Fruit fly (Drosophila melanogaster) ovary, adult (tissue): ENCODE data around the gene qua.

Experiments
- CG17801 ChIP-seq: fragments of 200-800 bp; optimal IDR thresholded peaks from 2 replicates; lab custom pipeline; 2019; ENCODE audit warnings: missing biosample characterization, mild to moderate bottlenecking, missing genetic modification characterization, moderate library complexity; ENCODE audit not compliant: partially characterized antibody

qua gene

DNA sequence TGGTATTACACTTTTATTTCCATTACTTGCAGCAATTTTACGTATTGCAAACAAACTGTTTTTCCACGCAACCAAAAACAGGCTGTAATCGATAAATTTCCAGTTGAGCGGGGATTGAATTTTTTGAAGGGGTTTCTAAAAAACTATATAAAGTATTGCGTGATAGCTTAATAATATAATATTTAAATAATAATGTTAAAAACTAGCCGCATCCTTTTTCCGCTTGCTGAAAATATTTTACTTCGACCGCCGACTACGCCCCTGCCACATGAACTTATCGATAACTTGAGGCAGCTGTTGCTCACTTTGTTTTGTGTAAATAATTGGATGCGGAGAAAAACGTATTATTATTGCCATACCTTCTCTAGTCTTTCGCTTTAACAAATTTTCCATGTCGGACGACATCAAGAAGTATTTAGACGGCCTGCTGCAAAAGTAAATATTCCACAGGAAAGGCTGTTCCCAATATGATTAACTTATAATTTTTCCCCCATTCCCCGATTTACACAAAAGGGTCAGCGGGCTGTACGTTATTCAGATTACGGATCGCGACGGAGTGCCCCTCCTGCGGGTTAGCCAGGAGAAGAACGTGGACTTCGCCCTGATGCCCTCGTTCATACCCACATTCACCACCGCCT, 15.9 kb downstream of the qua start, which contains the start of the genes fws and Lamtor3:
TSS of gene fws (minus strand) at position 87 of the 638 bp plus-strand sequence.
TSS of gene Lamtor3 (plus strand) at position 289 of the 638 bp plus-strand sequence.
- peak; percentile 96 for TF ChIP-seq CG17801 (GFP tag; lab: Kevin White, UChicago)

DNA sequence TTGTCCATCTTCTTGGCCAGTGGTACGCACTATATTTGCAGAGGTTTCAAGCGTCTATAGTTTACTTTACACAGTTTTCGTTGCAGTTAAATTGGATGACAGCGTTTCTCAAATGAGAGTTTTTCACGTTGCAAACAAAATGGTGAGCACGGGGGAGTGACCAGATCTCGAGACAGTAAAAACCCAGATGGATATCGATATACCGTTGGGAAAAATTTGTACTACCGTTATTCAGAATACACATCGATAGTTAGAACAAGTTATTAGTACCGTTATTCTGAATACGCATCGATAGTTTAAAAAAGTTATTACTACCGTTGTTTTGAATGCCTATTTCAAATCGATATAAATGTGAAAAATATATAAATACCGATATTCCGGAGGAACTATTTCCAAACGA, 19.3 kb downstream of the qua start, which contains the start of gene cass:
TSS of gene cass (minus strand) at position 179 of the 400 bp plus-strand sequence.
- peak; percentile 15 for TF ChIP-seq CG17801 (GFP tag; lab: Kevin White, UChicago)

DNA sequence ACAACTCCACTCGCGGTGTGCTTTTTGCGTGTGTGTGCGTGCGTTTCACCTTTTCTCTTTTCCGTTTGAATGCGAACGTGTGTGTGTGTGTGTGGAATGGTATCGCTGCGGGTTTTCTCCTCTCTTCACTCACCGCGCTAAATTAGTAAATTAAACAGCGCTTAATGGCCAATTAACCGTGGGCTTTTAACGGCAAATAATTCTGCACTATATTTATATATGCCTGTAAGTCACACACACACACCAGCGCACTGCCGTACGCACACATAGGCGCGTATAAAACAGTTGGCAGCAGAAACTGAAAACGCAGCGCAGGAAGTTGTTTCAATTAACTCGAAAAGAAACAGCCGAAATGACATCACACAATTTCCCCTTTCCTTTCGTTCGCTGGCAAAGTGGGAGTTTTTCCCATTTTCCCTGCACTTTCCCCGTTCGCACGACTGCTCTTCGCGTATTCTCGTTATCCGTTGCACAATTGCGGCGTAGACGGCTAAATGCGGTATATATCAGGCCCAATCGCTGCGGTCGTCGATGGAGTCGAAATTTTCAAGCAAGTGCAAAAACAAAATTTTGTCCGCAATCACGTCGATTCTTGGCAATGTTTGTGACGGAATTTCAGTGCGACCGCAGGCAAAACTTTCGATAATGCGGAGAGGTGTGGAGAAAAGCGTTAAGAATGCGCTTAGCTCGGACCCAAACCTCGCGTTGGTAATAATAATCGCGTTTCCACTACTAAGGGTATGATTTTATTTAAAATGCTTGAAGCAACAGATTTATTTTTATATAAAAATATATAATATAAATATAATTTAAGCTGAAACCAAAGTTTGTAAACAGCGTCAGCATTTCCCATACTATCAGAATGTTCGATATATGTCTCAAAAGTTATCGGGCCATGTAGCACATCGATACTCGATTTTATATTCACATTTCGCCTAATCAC, 24.2 kb downstream of the qua start, which contains the start of gene BicD:
TSS of gene BicD (minus strand) at position 634 of the 943 bp plus-strand sequence.
- no peak for TF ChIP-seq CG17801 (GFP tag; lab: Kevin White, UChicago)

DNA sequence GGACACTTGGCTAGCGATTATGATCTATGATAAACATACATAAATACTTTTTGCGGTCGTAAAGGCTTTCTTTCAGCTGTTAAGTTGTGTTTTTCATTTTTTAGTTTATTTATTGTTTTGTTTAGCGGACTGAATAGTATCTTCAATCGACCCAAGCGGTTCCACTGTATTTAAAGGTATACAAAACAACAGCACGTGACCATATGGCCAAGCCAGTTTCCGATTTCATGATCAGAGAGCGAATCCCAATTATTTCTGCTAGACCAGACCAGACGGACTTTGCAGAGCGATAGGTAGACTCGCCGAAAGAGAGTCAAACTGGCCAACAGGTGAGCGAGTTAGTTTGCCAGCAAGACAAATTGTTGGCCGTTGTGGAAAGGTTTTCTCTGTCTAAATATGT, 25.5 kb downstream of the qua start, which contains the start of gene Sgt:
TSS of gene Sgt (plus strand) at position 80 of the 400 bp plus-strand sequence.
- TF ChIP-seq CG17801 (GFP tag; lab: Kevin White, UChicago) = no peak

DNA sequence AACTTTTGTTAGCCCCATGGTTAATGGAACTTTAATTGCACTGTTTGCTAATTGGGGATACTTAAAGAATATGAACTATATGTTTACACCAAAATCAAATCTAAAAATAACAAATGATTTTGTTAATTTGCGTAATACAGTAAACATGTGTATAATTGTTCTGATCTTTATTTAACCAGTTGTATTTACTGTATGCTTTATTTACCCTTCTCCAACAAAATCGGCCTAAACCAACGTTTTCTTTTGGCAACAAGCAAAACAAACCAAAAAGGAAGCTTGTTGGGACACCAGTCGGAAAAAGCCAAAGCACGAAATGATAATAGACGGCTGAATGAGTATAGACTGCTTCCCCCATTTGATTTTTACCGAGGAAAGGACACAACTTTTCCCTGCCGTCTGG, 26.4 kb downstream of the qua start:
- no peak for TF ChIP-seq CG17801 (GFP tag; lab: Kevin White, UChicago)

DNA sequence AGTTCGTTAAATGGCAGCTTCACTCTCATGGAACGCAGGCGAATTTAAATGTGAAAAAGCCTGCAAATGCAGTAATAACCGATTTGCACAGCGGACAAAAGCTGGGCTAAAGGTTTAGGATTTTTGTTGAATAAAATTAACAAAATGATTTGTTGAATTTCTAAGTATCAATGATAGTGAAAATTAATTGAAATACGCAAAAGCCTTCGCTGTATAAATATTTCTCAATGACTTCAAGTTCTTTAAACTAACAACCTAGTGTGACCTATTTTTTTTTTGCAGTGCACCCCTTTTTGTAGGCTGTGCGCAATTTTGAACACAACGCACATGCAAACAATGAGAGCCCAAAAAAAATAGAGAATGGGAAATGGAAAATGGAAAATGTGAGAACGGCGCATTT, 30.1 kb downstream of the qua start:
- no peak for TF ChIP-seq CG17801 (GFP tag; lab: Kevin White, UChicago)

DNA sequence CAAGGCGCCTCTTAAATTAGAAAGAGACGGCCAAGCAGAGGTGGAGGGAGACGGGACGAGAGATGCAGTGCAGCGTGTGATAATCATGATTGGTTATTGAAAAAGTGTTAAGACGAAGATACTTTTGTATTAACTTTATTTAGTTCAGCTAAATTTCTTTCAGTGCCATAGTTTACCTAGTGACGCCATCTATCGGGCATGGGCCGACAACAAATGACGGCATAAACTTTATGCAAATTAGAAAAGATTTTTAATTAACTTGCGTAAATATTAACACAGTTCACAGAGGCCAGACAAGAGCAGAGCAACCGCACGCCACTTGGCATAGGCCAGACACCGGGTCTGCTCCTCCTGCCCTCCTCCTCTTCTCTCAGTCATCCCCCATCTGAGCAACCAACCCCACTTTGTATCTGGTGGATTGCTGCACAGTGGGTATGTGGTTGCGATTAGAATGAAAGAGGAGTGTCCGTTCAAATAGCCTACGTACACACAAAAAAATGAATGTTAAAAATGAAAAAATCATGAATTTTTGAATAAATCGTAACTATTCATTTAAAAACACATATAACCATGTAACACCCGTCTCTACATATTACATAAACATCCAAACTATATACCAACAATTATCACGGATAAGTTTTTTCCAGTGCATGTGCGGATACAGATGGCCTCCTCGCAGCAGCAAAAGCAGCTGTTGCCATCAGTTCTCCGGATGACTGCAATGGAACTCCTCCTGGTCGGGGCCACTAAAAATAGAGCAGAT, 30.9 kb downstream of the qua start:
- TF ChIP-seq CG17801 (GFP tag; lab: Kevin White, UChicago) = no peak

DNA sequence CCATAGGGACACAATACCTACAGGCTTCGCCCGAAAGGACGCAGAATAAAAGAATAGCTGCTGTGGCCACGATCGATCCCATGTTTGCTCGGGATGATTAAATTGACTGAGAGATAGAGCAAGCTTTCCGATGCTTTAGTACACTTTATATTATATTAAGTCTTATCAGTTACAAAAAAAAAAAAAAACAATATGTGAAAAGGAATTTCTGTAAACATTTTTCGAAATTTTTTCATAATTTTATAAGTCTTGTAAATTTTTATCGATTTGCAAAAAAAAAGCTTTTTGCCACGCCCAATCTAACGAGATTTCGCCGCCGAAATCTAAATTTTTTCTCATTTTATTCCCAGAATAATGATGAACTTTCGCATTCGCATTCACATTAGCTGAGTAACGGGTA, 39.1 kb downstream of the qua start, which contains the start of gene CG18563:
TSS of gene CG18563 (minus strand) at position 101 of the 400 bp plus-strand sequence.
- TF ChIP-seq CG17801 (GFP tag; lab: Kevin White, UChicago) = no peak

DNA sequence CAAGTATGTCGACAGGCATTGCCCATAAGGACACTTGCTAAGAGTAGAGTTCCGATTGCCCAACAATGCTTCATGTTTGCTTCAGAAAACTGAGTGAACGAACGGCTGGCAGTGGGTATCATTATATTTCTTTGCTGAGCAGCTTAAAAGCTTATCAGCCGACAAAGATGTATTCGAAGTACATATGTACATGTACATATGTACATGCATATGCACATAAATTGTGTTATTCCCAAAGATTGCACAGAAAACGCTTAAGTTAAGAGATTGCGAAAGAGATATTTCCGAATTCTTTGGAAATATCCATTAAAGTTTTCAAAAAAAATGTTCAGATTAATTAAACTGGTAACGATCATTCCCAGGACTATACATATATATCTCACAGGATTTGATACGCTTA, 41.2 kb downstream of the qua start, which contains the start of gene SPH93:
TSS of gene SPH93 (minus strand) at position 101 of the 400 bp plus-strand sequence.
- TF ChIP-seq CG17801 (GFP tag; lab: Kevin White, UChicago) = no peak

DNA sequence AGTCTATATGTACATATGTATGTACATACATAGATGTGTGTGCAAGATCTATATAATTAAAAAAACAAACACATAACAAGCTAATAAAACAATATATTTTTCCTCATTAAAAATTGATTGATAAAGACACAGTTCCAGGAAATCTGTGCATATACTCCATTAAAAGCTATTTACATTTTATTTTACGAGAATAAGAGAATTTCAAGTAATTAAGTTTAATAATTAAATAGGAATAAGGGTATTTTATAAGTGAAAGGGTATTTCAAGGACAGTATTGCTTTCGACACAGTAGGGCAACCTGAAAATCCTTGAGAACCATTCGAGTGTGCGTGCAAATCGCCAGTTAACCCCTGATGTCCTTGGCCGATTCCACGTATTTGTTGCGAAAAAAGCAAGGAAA, 44.4 kb downstream of the qua start, which contains the start of gene CG5050:
TSS of gene CG5050 (plus strand) at position 301 of the 400 bp plus-strand sequence.
- no peak for TF ChIP-seq CG17801 (GFP tag; lab: Kevin White, UChicago)

DNA sequence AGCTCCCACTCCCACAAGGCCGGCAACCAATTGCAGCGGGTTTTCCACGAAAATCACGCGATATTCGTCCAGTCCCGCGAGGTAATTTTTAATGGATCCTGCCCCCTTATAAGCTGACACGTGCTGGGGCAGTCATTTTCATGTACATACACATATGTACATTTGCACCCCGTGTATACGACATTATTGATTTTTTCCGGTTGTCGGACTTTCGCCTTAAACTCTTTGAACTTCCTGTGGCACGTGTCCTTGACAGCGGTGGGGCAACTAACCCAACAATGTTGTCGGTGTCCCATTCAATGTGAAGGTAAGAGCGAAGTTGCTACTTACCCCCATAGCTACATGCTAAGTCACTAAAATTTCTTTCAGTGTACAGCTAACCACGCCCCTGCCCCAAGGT, 44.9 kb downstream of the qua start:
- no peak for TF ChIP-seq CG17801 (GFP tag; lab: Kevin White, UChicago)

DNA sequence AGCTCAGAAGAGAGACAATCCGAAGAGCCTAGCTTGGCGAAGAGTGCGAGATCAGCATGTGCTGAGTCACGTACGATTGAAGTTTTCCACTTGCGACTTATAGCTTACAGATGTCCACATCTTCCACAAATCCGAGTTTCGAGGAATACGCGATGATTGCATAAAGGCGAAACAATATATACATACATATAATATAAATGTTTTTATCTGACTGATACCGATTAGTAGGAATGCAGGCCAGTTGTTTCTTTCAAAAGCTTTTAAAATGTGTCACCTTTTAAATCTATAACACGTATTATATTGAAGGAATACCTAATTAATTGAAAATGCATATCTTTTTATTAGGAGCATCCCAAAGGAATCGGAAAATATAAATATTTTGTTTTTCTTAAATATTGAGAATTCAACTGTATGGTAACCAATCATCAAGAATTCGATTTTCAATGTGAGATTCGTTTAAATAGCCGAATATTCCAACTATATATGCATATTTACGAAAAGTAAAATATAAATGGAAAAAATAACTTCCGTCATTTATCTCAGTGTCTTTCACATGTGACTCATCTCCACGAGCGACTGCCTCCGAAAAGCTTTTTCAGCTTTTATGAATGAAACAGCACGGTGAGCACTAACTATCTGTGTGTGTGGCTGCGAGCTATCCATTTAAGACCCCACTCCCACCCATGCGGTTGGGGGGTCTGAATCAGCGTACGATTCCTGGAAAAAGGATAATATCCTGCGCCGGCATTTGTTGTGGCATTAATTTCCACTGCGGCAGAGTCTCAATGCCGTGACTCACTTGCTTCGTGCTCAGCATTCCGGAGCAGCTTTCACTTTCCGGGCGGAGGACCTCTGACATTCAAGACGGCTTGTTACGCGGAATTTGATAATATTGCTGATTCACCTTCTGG, 46.2 kb downstream of the qua start:
- peak; percentile 19 for TF ChIP-seq CG17801 (GFP tag; lab: Kevin White, UChicago)
